Fruit fly (Drosophila melanogaster): Measurements from ENCODE around the gene exex.

Gene exex

DNA sequence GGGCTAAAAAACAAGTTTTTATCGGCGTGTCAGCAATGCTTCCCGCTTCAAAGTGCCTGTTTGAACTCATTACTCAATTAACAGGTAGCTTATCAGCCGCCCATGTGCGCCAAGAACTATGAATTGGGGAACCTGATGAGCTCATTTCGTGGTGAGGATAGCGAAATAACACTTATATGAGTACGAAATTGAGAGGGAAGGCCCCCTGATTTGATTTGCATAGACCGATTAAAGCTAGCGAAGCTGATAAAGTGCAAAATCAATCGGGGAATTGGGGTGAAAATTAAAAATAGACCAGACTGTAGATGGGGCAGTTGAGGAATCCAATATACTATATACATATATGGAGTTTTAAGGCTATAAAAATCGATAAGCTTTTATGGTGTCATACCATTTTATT is 13.8 kb upstream of the exex start:
- no peak for TF ChIP-seq sv (GFP tag; optimal IDR thresholded peaks at IDR 0.05)
- TF ChIP-seq Rel (GFP tag; optimal IDR thresholded peaks at IDR 0.05), result no peak
- TF ChIP-seq Rel (tag; optimal IDR thresholded peaks at IDR 0.05), result peak; percentile 61
- no peak for TF ChIP-seq tai (GFP tag; optimal IDR thresholded peaks at IDR 0.05)
- no peak for TF ChIP-seq h (GFP tag; optimal IDR thresholded peaks at IDR 0.05)
- no peak for TF ChIP-seq Hr78 (GFP tag; optimal IDR thresholded peaks at IDR 0.05)

DNA sequence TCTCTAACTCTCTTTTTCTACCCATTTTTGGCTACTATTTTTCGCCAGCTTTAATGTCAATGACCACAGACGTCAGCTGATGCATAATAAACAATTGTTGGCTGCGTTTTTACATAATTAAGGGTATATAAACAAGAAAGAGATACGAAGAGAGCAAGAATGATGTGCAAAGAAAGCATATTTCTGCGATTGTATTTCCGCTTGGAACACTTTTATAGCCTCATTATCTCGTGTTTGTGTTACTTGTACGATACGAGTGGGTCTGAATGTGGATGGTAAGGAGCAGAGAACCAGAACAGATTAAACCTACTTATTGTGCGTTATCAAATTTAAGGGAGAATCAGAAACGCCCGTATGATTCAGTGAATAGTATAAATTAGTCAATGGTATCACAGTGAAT is 13.1 kb upstream of the exex start:
- TF ChIP-seq Jra (GFP tag; optimal IDR thresholded peaks at IDR 0.05), result no peak
- TF ChIP-seq pan (optimal IDR thresholded peaks at IDR 0.05), result no peak
- TF ChIP-seq h (GFP tag; optimal IDR thresholded peaks at IDR 0.05), result no peak
- no peak for TF ChIP-seq Hnf4 (GFP tag; optimal IDR thresholded peaks at IDR 0.05)
- TF ChIP-seq Sp1 (GFP tag; optimal IDR thresholded peaks at IDR 0.05), result no peak
- no peak for TF ChIP-seq br (GFP tag; optimal IDR thresholded peaks at IDR 0.05)

DNA sequence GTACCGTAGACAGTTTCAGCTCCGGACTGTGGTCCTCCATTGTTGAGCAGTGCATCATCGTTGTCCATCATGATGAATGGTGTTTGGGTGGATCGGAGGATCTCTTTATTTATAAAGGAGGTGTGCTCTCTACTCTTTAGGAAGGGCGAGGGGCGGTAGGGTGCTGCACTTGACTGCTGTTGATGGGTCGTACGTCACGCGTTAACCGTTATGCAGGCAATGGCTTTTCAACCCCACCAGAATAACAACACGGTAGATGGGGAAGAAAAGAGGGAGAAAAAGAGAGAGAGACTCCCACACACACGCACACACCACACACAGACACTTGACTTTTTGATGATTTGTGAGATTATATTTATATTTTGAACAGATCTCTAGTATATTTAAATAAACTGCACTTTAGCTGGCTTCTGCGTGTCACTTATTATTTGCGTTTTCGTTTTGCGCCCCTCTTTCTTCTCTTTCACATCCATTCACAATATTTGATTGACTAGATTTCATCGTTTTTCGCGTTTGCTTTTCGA is 12.5 kb upstream of the exex start:
- TF ChIP-seq psq (GFP tag; optimal IDR thresholded peaks at IDR 0.05) (peak; percentile 78), br (GFP tag; optimal IDR thresholded peaks at IDR 0.05) (no peak)

DNA sequence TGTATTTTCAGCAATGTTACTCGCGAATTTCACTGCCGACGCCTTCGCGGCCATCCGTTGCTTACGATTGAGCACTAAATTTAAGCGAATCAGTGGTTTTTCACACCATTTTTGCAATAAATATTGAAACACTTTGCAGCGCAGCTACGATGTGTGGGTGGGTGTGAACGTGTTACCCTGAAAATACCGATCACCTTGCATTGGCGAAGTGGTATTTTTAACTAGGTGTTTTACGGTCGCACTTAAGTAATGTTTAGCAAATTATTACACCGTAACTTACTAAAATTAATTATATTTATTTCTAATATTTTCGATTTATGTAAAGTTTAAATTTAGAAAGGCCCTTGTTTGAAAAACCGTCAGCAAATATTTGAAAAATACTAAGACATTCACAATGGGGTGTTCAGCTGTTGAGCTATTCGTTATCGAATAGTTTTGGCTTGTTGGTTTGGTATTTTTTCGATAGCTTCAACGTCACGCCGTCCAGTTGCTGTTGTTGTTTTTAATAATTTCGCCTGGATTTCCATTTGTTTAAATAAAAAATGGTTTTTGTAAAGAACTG is 12.0 kb upstream of the exex start, which contains the start of the genes syd and Srp9:
Gene syd (minus strand): TSS at position 188 of the 562 bp plus-strand sequence.
Gene Srp9 (plus strand): TSS at position 441 of the 562 bp plus-strand sequence.
- TF ChIP-seq Rel (GFP tag; optimal IDR thresholded peaks at IDR 0.05) (no peak), Rel (tag; optimal IDR thresholded peaks at IDR 0.05) (peak; percentile 56), brk (GFP tag; optimal IDR thresholded peaks at IDR 0.05) (peak; percentile 7), h (GFP tag; optimal IDR thresholded peaks at IDR 0.05) (no peak), psq (GFP tag; optimal IDR thresholded peaks at IDR 0.05) (peak; percentile 63)

DNA sequence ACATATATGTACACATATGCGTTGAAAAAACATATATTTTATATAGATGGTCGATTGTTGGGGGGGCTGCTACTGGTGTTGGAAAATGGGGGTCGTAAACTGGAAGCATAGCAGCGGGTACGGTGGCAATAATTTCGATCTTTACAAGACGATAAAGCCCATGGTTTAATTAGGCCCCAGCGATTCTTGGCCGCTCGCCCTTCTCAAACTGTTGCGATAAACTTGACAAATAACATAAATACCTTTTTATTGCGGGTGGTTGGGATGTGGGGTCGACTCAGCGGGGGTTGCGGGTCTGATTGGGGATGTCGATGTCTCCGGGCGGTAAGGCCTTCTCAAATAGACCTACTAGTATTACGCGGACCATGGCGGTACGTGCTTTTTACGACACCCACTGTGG is 9.3 kb upstream of the exex start:
- TF ChIP-seq Abd-B (GFP tag; optimal IDR thresholded peaks at IDR 0.05), result no peak
- no peak for TF ChIP-seq Hr83 (GFP tag; optimal IDR thresholded peaks at IDR 0.05; ENCODE audit: poor library complexity, severe bottlenecking)
- no peak for TF ChIP-seq Rel (GFP tag; optimal IDR thresholded peaks at IDR 0.05)
- no peak for TF ChIP-seq Rel (tag; optimal IDR thresholded peaks at IDR 0.05)

DNA sequence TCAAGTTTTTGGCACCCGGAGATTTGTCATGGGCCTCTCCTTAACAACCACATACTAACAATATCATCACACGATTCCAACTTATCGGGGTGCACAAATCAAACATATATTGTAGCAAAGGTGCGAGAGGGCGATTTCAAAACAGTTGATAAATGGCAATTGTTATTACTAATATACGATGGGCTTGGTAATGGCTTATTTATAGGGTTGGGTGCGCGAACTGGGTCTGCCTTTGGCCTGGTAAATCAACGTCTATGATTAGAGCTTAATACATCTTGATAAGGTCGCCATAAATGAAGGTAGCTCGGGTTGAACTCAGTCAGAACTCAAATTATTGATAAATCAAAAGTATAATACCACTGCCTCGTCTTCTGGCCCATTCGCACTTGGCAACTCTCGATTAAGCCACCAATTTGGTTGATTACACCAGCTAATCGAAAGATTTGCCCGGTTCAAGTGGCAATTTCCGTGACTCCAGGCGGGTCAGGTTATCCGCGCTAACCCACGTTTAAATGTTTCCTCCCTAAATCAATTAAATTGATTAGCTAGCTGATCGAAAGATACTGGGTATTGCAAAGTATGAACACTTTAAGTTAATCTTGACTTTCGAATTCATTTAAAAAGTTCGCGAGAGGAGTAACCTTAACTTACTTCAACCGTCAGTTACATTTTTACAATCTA is 7.3 kb upstream of the exex start:
- TF ChIP-seq CrebA (GFP tag; optimal IDR thresholded peaks at IDR 0.05; ENCODE audit: borderline replicate concordance) (peak; percentile 14), Sp1 (GFP tag; optimal IDR thresholded peaks at IDR 0.05) (no peak), foxo (GFP tag; optimal IDR thresholded peaks at IDR 0.05) (no peak)

DNA sequence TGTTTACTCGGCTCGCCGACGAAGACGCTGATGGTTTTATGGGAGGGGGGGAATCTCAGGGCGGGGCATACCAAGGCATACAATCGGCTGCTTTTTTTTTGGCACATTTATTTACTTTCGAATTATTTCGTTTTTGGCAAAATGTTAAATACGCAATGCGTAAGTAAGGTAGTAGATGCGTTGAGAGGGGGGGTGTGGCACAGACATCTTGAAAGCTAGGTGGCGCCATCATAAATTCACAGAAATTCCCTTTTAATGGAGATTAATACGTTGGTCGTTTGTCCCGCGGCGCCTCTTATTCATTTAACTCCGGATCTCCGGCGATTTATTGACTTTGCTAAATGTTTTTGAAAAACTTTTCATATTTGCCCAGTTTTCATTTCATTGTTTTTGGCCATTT is 6.5 kb upstream of the exex start:
- TF ChIP-seq pan (optimal IDR thresholded peaks at IDR 0.05) (no peak), Sp1 (GFP tag; optimal IDR thresholded peaks at IDR 0.05) (no peak), br (GFP tag; optimal IDR thresholded peaks at IDR 0.05) (no peak), Myc (optimal IDR thresholded peaks at IDR 0.05) (no peak), fru (GFP tag; optimal IDR thresholded peaks at IDR 0.05) (no peak), Rel (GFP tag; optimal IDR thresholded peaks at IDR 0.05) (no peak), Rel (tag; optimal IDR thresholded peaks at IDR 0.05) (no peak), psq (GFP tag; optimal IDR thresholded peaks at IDR 0.05) (no peak), Hnf4 (GFP tag; optimal IDR thresholded peaks at IDR 0.05) (no peak), GATAd (GFP tag; optimal IDR thresholded peaks at IDR 0.05) (no peak), HLH106 (tag; optimal IDR thresholded peaks at IDR 0.05) (no peak), sv (GFP tag; optimal IDR thresholded peaks at IDR 0.05) (no peak)

DNA sequence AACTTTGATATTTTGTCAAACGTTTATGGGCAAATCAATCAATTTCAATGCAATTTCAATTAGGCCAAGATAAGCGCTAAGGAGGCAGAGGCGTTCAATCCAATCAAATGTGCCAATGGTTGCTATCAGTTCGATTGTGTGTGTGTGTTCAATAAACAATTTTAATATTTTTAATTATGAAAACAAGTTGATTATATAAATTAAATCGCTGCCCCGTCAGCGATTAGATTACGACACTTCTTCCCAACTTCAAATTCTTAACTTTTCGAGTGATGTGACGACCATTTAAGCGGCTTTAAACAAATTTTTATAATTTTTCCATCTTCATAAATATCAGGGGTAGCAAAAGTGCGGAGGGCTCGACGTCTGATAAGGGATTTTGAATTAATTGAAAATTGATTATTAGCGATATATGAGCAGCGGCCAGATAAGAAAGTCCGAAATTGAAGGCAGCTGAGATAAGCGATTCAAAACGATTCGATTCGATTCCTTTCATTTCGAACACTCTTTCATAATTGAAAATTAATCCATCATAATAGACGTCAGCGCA is 5.5 kb upstream of the exex start:
- no peak for TF ChIP-seq rgr (GFP tag; optimal IDR thresholded peaks at IDR 0.05)
- peak; percentile 34 for TF ChIP-seq h (GFP tag; optimal IDR thresholded peaks at IDR 0.05)
- no peak for TF ChIP-seq CG9705 (GFP tag; optimal IDR thresholded peaks at IDR 0.05)
- peak; percentile 42 for TF ChIP-seq CrebA (GFP tag; optimal IDR thresholded peaks at IDR 0.05; ENCODE audit: borderline replicate concordance)
- TF ChIP-seq dmrt93B (GFP tag; optimal IDR thresholded peaks at IDR 0.05), result no peak
- peak; percentile 20 for TF ChIP-seq Sp1 (GFP tag; optimal IDR thresholded peaks at IDR 0.05)
- TF ChIP-seq tai (GFP tag; optimal IDR thresholded peaks at IDR 0.05), result no peak
